Fruit fly (Drosophila melanogaster): ENCODE results near the gene GatA.
A peak's percentile ranks its signal among the peaks of the same experiment; 100 is the strongest.

Gene GatA

DNA sequence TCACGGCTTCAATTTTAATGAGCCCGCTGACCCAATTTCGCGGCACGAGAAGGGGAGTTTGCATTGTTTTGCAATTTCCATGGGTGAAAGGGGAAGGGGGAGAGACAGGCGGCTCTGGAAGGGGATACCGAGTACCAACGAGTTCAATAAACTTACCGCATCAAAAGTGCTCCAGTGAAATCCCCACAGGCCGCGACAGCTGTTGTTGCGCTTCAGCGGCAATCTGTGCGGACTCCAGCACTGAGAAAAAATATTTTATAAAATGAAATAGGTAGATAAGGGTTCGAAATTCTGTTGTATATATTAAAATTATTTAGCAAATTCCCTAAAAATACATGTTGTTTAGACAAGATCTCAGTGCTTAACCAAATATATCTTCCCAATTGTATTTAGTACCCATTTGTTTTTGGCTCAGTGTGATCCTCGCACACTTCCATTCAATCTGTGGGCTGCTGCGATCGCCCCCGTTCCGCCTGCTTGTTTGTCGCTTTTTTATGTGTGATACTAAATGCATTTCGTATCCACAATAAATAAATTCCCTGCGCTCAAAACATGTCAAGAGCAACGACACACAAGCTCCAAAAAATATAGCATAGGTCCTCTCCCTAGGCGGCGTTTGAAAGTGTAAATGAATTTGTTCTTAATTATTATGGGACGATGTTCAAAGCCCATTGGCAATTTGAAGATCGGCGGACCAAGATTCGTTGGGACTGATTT is 32.9 kb downstream of the GatA start (continued):
- TF ChIP-seq Sry-δ (GFP tag; optimal IDR thresholded peaks at IDR 0.05), result peak; percentile 21
- TF ChIP-seq CG17612 (GFP tag; IDR thresholded peaks at IDR 0.05), result 0 out of 2 replicates have a peak, but pooled peaks have one; percentile 27
- peak; percentile 56 for TF ChIP-seq NK7.1 (GFP tag; optimal IDR thresholded peaks at IDR 0.05)
- peak; percentile 73 for TF ChIP-seq CG15601 (tag; optimal IDR thresholded peaks at IDR 0.05)
- peak; percentile 20 for TF ChIP-seq Deaf1 (tag; optimal IDR thresholded peaks at IDR 0.05)
- no peak for TF ChIP-seq Stat92E (GFP tag; optimal IDR thresholded peaks at IDR 0.05)
- TF ChIP-seq Chrac-16 (GFP tag; optimal IDR thresholded peaks at IDR 0.05), result peak; percentile 70
- TF ChIP-seq Meics (GFP tag; optimal IDR thresholded peaks at IDR 0.05), result peak; percentile 2
- no peak for TF ChIP-seq B-H2 (GFP tag; optimal IDR thresholded peaks at IDR 0.05)
- TF ChIP-seq C15 (GFP tag; IDR thresholded peaks at IDR 0.05), result no peak
- peak; percentile 77 for TF ChIP-seq Spps (tag; optimal IDR thresholded peaks at IDR 0.05)
- no peak for TF ChIP-seq aop (GFP tag; IDR thresholded peaks at IDR 0.05)
- TF ChIP-seq CG18619 (GFP tag; optimal IDR thresholded peaks at IDR 0.05), result peak; percentile 58
- TF ChIP-seq bowl (GFP tag; IDR thresholded peaks at IDR 0.05), result peak; percentile 58; the same call in 1 of the 2 replicates
- TF ChIP-seq hb (GFP tag; IDR thresholded peaks at IDR 0.05; ENCODE audit: partially characterized antibody), result no peak
- peak; percentile 76 for TF ChIP-seq chn (GFP tag; optimal IDR thresholded peaks at IDR 0.05)
- TF ChIP-seq CG1832 (GFP tag; optimal IDR thresholded peaks at IDR 0.05), result no peak
- TF ChIP-seq dm (GFP tag; optimal IDR thresholded peaks at IDR 0.05), result no peak
- peak; percentile 16 for TF ChIP-seq CrebB (tag; optimal IDR thresholded peaks at IDR 0.05)
- TF ChIP-seq ems (GFP tag; optimal IDR thresholded peaks at IDR 0.05), result peak; percentile 50
- TF ChIP-seq Ada2b (GFP tag; IDR thresholded peaks at IDR 0.05), result peak; percentile 83
- TF ChIP-seq CG5953 (GFP tag; IDR thresholded peaks at IDR 0.05), result peak; percentile 81
- TF ChIP-seq tx (GFP tag; optimal IDR thresholded peaks at IDR 0.05), result no peak
- TF ChIP-seq stwl (tag; optimal IDR thresholded peaks at IDR 0.05), result peak; percentile 22
- TF ChIP-seq CG32772 (GFP tag; IDR thresholded peaks at IDR 0.05), result peak; percentile 84
- peak; percentile 11 for TF ChIP-seq btn (GFP tag; optimal IDR thresholded peaks at IDR 0.05)
- peak; percentile 49 for TF ChIP-seq Antp (GFP tag; optimal IDR thresholded peaks at IDR 0.05)
- TF ChIP-seq CG18011 (GFP tag; optimal IDR thresholded peaks at IDR 0.05), result no peak
- TF ChIP-seq CG15073 (GFP tag; optimal IDR thresholded peaks at IDR 0.05), result no peak
- no peak for TF ChIP-seq Dfd (GFP tag; optimal IDR thresholded peaks at IDR 0.05)
- peak; percentile 61 for TF ChIP-seq jing (GFP tag; optimal IDR thresholded peaks at IDR 0.05)
- no peak for TF ChIP-seq CG3163 (GFP tag; optimal IDR thresholded peaks at IDR 0.05)
- peak; percentile 30 for TF ChIP-seq CG12299 (tag; optimal IDR thresholded peaks at IDR 0.05)
- TF ChIP-seq CG12659 (GFP tag; optimal IDR thresholded peaks at IDR 0.05), result peak; percentile 45
- TF ChIP-seq CG3281 (GFP tag; optimal IDR thresholded peaks at IDR 0.05), result peak; percentile 23
- peak; percentile 55; the same call in 1 of the 3 replicates for TF ChIP-seq Mrtf (GFP tag; IDR thresholded peaks at IDR 0.05)
- TF ChIP-seq tup (GFP tag; optimal IDR thresholded peaks at IDR 0.05), result no peak
- TF ChIP-seq Scr (GFP tag; IDR thresholded peaks at IDR 0.05; ENCODE audit: partially characterized antibody), result no peak
- TF ChIP-seq pb (GFP tag; optimal IDR thresholded peaks at IDR 0.05), result peak; percentile 42
- TF ChIP-seq kah (GFP tag; optimal IDR thresholded peaks at IDR 0.05), result peak; percentile 69
- TF ChIP-seq CG12769 (tag; optimal IDR thresholded peaks at IDR 0.05), result peak; percentile 19
- peak; percentile 69 for TF ChIP-seq CG7556 (GFP tag; optimal IDR thresholded peaks at IDR 0.05)
- TF ChIP-seq dpn (GFP tag; optimal IDR thresholded peaks at IDR 0.05), result peak; percentile 68 to 76
- TF ChIP-seq zen (tag; optimal IDR thresholded peaks at IDR 0.05), result peak; percentile 65
- no peak for TF ChIP-seq CG34224 (GFP tag; IDR thresholded peaks at IDR 0.05; ENCODE audit: partially characterized antibody)
- TF ChIP-seq CG8281 (tag; optimal IDR thresholded peaks at IDR 0.05), result peak; percentile 24
- TF ChIP-seq fru (optimal IDR thresholded peaks at IDR 0.05), result no peak
- 0 out of 3 replicates have a peak, but pooled peaks have one; percentile 13 for TF ChIP-seq CG6175 (GFP tag; IDR thresholded peaks at IDR 0.05)
- peak; percentile 54 for TF ChIP-seq CG6813 (GFP tag; optimal IDR thresholded peaks at IDR 0.05)
